Worm (Caenorhabditis elegans): ENCODE measurements around the gene nekl-4.

The nekl-4 gene

DNA sequence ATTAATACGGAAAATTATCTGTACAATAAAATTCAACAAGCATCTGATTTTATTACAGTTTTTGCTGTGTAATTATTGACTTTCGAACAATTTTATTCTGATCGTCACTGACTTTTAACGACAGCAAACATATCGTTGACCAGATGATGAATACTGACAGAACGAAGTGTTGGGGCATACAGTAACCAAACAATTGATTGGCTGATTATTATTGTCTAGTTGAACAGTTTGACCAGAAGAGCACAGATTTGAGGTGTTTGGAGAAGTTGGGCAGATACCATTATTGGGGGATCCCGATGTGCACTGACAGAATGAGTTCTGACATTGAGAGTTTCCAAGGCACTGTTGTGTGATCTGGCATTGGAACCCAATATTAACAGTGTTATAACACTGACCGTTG is 10.4 kb downstream of the nekl-4 start:
- TF ChIP-seq tra-4 (tag; optimal IDR thresholded peaks at IDR 0.05) = no peak
- no peak for TF ChIP-seq hmg-4 (GFP tag; optimal IDR thresholded peaks at IDR 0.05)
- no peak for TF ChIP-seq pes-1 (GFP tag; IDR thresholded peaks at IDR 0.05)

DNA sequence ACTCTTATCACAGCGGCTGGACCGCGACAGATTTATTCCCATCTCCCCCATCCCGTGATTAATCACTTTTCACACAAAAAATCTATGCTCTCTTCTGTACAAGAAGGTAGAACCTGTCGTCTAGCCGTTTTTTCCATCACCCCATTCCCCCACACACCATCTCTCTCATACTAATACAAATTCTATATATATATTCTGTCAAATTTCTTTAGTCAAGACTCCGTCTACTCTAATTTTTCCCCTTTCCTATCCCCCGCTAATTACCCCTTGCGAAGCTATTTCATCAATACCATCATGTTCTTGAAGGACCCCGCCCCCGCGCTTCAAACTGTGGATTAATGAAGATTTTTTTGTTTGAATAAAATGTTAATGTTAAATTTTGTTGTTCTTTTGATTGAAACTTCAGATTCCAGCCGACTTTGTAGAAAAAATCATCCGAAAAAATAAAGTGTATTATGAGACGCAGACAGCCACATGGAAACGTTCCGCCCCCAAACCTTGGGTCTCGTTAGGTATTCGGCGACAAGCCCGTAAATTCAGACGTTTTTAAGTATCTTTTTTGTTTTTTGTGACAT is 11.2 kb downstream of the nekl-4 start:
- TF ChIP-seq scrt-1 (GFP tag; IDR thresholded peaks at IDR 0.05) = no peak
- TF ChIP-seq hnd-1 (tag; optimal IDR thresholded peaks at IDR 0.05) = no peak
- no peak for TF ChIP-seq tra-4 (tag; optimal IDR thresholded peaks at IDR 0.05)
- TF ChIP-seq flt-1 (GFP tag; IDR thresholded peaks at IDR 0.05) = no peak
- no peak for TF ChIP-seq sea-1 (GFP tag; conservative IDR thresholded peaks at IDR 0.05)
- TF ChIP-seq hmbx-1 (tag; optimal IDR thresholded peaks at IDR 0.05) = no peak
- TF ChIP-seq aly-1 (tag; optimal IDR thresholded peaks at IDR 0.05) = no peak
- no peak for TF ChIP-seq hmg-4 (GFP tag; optimal IDR thresholded peaks at IDR 0.05)
- TF ChIP-seq ama-1 (optimal IDR thresholded peaks at IDR 0.05) = no peak
- no peak for TF ChIP-seq ceh-36 (tag; optimal IDR thresholded peaks at IDR 0.05)
- no peak for TF ChIP-seq ets-7 (tag; optimal IDR thresholded peaks at IDR 0.05)
- TF ChIP-seq pes-1 (GFP tag; IDR thresholded peaks at IDR 0.05) = no peak
- no peak for TF ChIP-seq F13C5.2 (tag; optimal IDR thresholded peaks at IDR 0.05)
- TF ChIP-seq ceh-13 (GFP tag; optimal IDR thresholded peaks at IDR 0.05) = no peak
- no peak for TF ChIP-seq tbx-11 (GFP tag; IDR thresholded peaks at IDR 0.05)

DNA sequence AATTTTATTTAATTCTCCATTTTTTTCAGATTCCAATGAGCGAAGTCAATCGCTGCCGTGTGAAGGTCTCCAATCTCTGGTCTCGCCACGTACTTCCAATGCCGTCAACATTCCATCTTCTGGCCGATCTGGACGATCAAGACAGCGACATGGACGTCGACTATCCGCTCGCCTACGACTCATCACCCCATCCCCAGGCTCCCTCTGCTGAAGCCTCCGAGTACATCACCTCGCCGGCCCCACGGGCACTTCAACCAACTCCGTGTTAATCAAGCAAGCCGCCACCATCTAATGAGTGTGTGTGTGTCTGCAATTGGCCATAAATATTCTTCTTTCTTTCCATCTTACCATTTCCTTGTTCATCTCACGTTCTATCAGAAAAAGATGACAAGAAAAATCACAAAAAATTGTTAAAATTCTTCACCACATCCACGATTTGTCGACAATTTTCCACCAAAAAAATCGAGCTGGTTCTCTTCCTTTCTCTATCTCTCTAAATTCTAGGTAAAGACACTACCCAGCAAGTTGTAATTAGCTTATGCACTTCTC is 11.8 kb downstream of the nekl-4 start:
- TF ChIP-seq ceh-36 (tag; optimal IDR thresholded peaks at IDR 0.05) (no peak), ets-7 (tag; optimal IDR thresholded peaks at IDR 0.05) (no peak), ama-1 (optimal IDR thresholded peaks at IDR 0.05) (no peak), aly-1 (tag; optimal IDR thresholded peaks at IDR 0.05) (no peak), tra-4 (tag; optimal IDR thresholded peaks at IDR 0.05) (no peak), F13C5.2 (tag; optimal IDR thresholded peaks at IDR 0.05) (no peak), pes-1 (GFP tag; IDR thresholded peaks at IDR 0.05) (no peak), tbx-37 (GFP tag; conservative IDR thresholded peaks at IDR 0.05) (no peak), tbx-11 (GFP tag; IDR thresholded peaks at IDR 0.05) (no peak)

DNA sequence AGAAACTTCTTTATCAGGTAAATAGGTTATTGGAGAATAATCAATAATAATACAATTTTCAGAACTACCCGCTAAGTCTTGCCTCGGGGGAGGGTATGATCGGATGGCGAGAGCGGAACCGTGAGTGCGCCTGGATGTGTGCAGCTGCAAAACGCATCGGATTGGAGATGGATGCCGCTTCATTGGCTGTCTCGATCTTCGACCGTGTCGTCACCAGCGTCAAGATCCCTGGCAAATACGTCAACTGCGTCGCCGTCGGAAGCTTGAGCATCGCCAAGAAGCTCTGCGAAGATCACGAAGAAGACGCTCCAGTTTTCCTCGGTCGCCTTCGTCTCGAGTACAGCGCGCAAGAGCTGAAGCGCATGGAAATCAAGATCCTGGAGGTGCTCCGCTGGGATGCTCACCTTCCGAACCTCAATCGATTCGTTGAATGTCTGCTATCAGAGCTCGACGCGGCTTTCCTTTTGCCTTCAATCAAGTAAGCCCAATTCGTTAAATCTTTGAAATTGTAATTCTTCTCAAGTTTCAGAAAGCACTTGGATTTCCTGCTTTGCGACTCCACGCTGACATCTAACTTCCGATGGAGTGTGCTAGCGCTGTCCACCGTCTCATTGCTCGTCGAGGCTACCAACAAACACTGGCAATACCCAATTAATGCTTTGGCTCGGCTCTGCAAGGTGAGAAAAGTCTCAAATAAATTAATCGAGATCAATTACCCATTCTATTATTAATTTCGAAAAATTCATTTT is 12.4 kb downstream of the nekl-4 start:
- no peak for TF ChIP-seq hmg-4 (GFP tag; optimal IDR thresholded peaks at IDR 0.05)
- no peak for TF ChIP-seq ceh-13 (GFP tag; optimal IDR thresholded peaks at IDR 0.05)
- TF ChIP-seq aly-1 (tag; optimal IDR thresholded peaks at IDR 0.05) = no peak
- TF ChIP-seq sea-1 (GFP tag; conservative IDR thresholded peaks at IDR 0.05) = no peak
- no peak for TF ChIP-seq B0310.2 (tag; optimal IDR thresholded peaks at IDR 0.05)
- no peak for TF ChIP-seq ets-7 (tag; optimal IDR thresholded peaks at IDR 0.05)
- no peak for TF ChIP-seq pes-1 (GFP tag; IDR thresholded peaks at IDR 0.05)
- TF ChIP-seq tbx-37 (GFP tag; conservative IDR thresholded peaks at IDR 0.05) = no peak
- no peak for TF ChIP-seq tra-4 (tag; optimal IDR thresholded peaks at IDR 0.05)
- TF ChIP-seq F13C5.2 (tag; optimal IDR thresholded peaks at IDR 0.05) = no peak
- no peak for TF ChIP-seq scrt-1 (GFP tag; IDR thresholded peaks at IDR 0.05)
- no peak for TF ChIP-seq tbx-11 (GFP tag; IDR thresholded peaks at IDR 0.05)
- TF ChIP-seq ceh-36 (tag; optimal IDR thresholded peaks at IDR 0.05) = no peak
- TF ChIP-seq hnd-1 (tag; optimal IDR thresholded peaks at IDR 0.05) = no peak
- no peak for TF ChIP-seq hmbx-1 (tag; optimal IDR thresholded peaks at IDR 0.05)
- TF ChIP-seq flt-1 (GFP tag; IDR thresholded peaks at IDR 0.05) = no peak
- TF ChIP-seq ama-1 (optimal IDR thresholded peaks at IDR 0.05) = no peak

DNA sequence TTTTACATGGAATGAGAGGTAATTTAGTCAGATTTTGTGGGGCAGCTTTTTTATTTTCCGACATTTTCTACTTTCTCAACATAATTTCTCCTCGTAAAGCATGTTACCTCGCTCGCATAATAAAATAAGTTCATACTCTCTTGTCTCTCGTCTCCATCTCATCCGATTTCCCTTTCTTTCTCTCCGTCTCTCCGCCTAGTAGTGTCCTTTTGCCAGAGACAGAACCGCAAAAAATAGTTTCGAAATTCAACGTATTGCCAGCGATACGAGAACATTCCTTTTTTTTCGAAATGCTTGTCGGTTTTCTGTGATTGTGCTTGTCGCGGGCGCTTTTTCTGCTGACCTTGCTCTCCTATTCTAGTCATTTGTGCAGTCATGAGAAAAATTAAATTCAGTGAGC is 13.2 kb downstream of the nekl-4 start:
- TF ChIP-seq hmbx-1 (tag; optimal IDR thresholded peaks at IDR 0.05) (no peak), hnd-1 (tag; optimal IDR thresholded peaks at IDR 0.05) (no peak), tra-4 (tag; optimal IDR thresholded peaks at IDR 0.05) (no peak), ama-1 (optimal IDR thresholded peaks at IDR 0.05) (no peak), flt-1 (GFP tag; IDR thresholded peaks at IDR 0.05) (no peak), B0310.2 (tag; optimal IDR thresholded peaks at IDR 0.05) (no peak), pes-1 (GFP tag; IDR thresholded peaks at IDR 0.05) (no peak), tbx-37 (GFP tag; conservative IDR thresholded peaks at IDR 0.05) (no peak), tbx-11 (GFP tag; IDR thresholded peaks at IDR 0.05) (no peak), sea-1 (GFP tag; conservative IDR thresholded peaks at IDR 0.05) (no peak), scrt-1 (GFP tag; IDR thresholded peaks at IDR 0.05) (no peak), ceh-13 (GFP tag; optimal IDR thresholded peaks at IDR 0.05) (no peak), aly-1 (tag; optimal IDR thresholded peaks at IDR 0.05) (no peak), ets-7 (tag; optimal IDR thresholded peaks at IDR 0.05) (no peak), ceh-36 (tag; optimal IDR thresholded peaks at IDR 0.05) (no peak), hmg-4 (GFP tag; optimal IDR thresholded peaks at IDR 0.05) (no peak), F13C5.2 (tag; optimal IDR thresholded peaks at IDR 0.05) (no peak)

DNA sequence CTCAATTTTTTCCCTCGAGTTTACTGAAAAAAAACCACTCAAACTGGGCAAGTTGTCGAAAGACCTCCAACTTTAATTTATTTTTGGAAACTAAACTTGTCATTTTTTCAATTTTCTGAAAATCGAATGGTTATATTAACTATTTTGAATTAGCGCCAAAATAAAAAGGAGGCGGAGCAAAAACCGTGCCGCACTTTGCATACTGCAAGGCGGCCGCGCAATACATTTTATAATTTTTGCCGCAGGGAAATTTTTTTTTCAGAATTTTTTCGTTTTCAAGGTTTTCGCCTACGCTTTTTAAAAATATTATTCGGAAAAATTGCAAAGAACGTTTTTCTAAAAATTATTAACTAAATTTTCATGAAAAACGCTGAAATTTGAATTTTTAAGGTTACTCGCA is 13.7 kb downstream of the nekl-4 start:
- no peak for TF ChIP-seq ceh-36 (tag; optimal IDR thresholded peaks at IDR 0.05)
- TF ChIP-seq hmg-4 (GFP tag; optimal IDR thresholded peaks at IDR 0.05) = no peak
- TF ChIP-seq sea-1 (GFP tag; conservative IDR thresholded peaks at IDR 0.05) = no peak
- TF ChIP-seq flt-1 (GFP tag; IDR thresholded peaks at IDR 0.05) = no peak
- TF ChIP-seq scrt-1 (GFP tag; IDR thresholded peaks at IDR 0.05) = no peak
- TF ChIP-seq tbx-37 (GFP tag; conservative IDR thresholded peaks at IDR 0.05) = no peak
- no peak for TF ChIP-seq ama-1 (optimal IDR thresholded peaks at IDR 0.05)
- no peak for TF ChIP-seq hnd-1 (tag; optimal IDR thresholded peaks at IDR 0.05)

DNA sequence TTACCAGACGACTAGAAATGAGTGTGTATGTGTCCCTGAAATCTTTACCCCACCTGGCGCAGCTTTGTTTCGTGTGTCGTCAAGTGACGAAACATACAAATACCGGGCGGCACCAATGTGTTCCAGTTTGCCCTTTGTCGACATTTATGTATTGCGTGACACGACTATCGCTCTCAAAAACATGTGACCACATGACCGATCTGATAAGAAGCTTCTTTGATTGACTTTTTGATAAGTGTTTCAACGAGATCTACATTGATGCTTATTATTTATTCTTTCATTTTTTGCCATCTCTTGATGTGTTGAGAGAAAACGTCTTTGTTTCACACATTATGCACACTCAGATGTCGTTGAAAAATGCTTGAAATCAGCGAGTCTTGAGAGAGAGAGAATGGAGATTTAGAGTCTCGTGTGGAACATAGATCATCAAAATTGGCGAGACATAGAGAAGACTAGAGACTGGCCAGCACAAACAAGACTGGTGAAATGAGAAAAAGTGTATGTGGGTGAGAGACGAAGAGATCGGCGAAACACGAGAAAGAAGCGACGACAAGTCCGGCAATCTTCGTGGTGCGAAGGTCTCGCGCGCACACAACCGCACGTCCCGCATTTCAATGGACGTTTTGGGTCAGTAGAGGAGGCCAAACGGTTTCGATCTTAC is 14.3 kb downstream of the nekl-4 start:
- TF ChIP-seq pes-1 (GFP tag; IDR thresholded peaks at IDR 0.05) = no peak
- no peak for TF ChIP-seq tra-4 (tag; optimal IDR thresholded peaks at IDR 0.05)
- TF ChIP-seq ceh-13 (GFP tag; optimal IDR thresholded peaks at IDR 0.05) = no peak
- TF ChIP-seq tbx-37 (GFP tag; conservative IDR thresholded peaks at IDR 0.05) = no peak
- TF ChIP-seq ceh-36 (tag; optimal IDR thresholded peaks at IDR 0.05) = no peak
- no peak for TF ChIP-seq tbx-11 (GFP tag; IDR thresholded peaks at IDR 0.05)
- TF ChIP-seq hnd-1 (tag; optimal IDR thresholded peaks at IDR 0.05) = no peak
- TF ChIP-seq B0310.2 (tag; optimal IDR thresholded peaks at IDR 0.05) = no peak
- TF ChIP-seq hmg-4 (GFP tag; optimal IDR thresholded peaks at IDR 0.05) = no peak
- no peak for TF ChIP-seq flt-1 (GFP tag; IDR thresholded peaks at IDR 0.05)
- TF ChIP-seq ama-1 (optimal IDR thresholded peaks at IDR 0.05) = no peak
- no peak for TF ChIP-seq scrt-1 (GFP tag; IDR thresholded peaks at IDR 0.05)
- no peak for TF ChIP-seq F13C5.2 (tag; optimal IDR thresholded peaks at IDR 0.05)
- TF ChIP-seq aly-1 (tag; optimal IDR thresholded peaks at IDR 0.05) = no peak
- TF ChIP-seq hmbx-1 (tag; optimal IDR thresholded peaks at IDR 0.05) = no peak
- no peak for TF ChIP-seq sea-1 (GFP tag; conservative IDR thresholded peaks at IDR 0.05)
- TF ChIP-seq ets-7 (tag; optimal IDR thresholded peaks at IDR 0.05) = no peak

All from whole organism, early embryonic.